Worm (Caenorhabditis elegans) whole organism, mixed stage, embryonic: ENCODE data around the gene C47D12.2.

Source experiments
- ces-1 ChIP-seq: fragments of 150-350 bp; optimal IDR thresholded peaks from 2 replicates; lab custom pipeline; 2014; ENCODE audit warnings: missing biosample characterization, missing genetic modification reagents, missing genetic modification characterization
- elt-1 ChIP-seq: sonication (generic microtip); optimal IDR thresholded peaks from 2 replicates; lab custom pipeline; 2017; ENCODE audit warnings: missing genetic modification characterization, mild to moderate bottlenecking, missing compliant biosample characterization, antibody characterized with exemption, moderate library complexity, borderline replicate concordance; ENCODE audit not compliant: insufficient read depth
- flh-1 ChIP-seq: fragments of 200-800 bp; sonication (Bioruptor generic); optimal IDR thresholded peaks from 2 replicates; lab custom pipeline; 2018; ENCODE audit warnings: mild to moderate bottlenecking, missing genetic modification characterization, moderate library complexity, missing compliant biosample characterization
- lin-13 ChIP-seq: fragments of 150-350 bp; optimal IDR thresholded peaks from 2 replicates; lab custom pipeline; 2014; ENCODE audit warnings: missing biosample characterization, missing genetic modification characterization
- lin-32 ChIP-seq: fragments of 200-800 bp; sonication (Bioruptor generic); optimal IDR thresholded peaks from 2 replicates; lab custom pipeline; 2018; ENCODE audit warnings: mild to moderate bottlenecking, missing genetic modification characterization, missing compliant biosample characterization
- lsy-2 ChIP-seq: fragments of 150-350 bp; optimal IDR thresholded peaks from 2 replicates; lab custom pipeline; 2014; ENCODE audit warnings: missing biosample characterization, missing genetic modification characterization
- mab-5 ChIP-seq: fragments of 150-350 bp; optimal IDR thresholded peaks from 2 replicates; lab custom pipeline; 2014; ENCODE audit warnings: missing biosample characterization, missing genetic modification characterization
- mep-1 ChIP-seq: fragments of 150-350 bp; optimal IDR thresholded peaks from 2 replicates; lab custom pipeline; 2017; ENCODE audit warnings: missing biosample characterization, missing genetic modification reagents, missing genetic modification characterization, inconsistent platforms
- nhr-76 ChIP-seq: sonication (generic microtip); optimal IDR thresholded peaks from 2 replicates; lab custom pipeline; 2017; ENCODE audit warnings: missing biosample characterization, missing genetic modification characterization
- pha-4 ChIP-seq: fragments of 150-350 bp; optimal IDR thresholded peaks from 2 replicates; lab custom pipeline; 2018; ENCODE audit warnings: missing biosample characterization, missing genetic modification reagents, missing genetic modification characterization
- snpc-4 ChIP-seq: fragments of 150-350 bp; optimal IDR thresholded peaks from 2 replicates; lab custom pipeline; 2014; ENCODE audit warnings: missing biosample characterization, missing genetic modification characterization
- unc-120 ChIP-seq: sonication (generic microtip); optimal IDR thresholded peaks from 2 replicates; lab custom pipeline; 2017; ENCODE audit warnings: missing genetic modification characterization, missing compliant biosample characterization; ENCODE audit not compliant: poor library complexity, severe bottlenecking
- unc-62 ChIP-seq: fragments of 150-350 bp; optimal IDR thresholded peaks from 2 replicates; lab custom pipeline; 2014; ENCODE audit warnings: missing biosample characterization, missing genetic modification reagents, missing genetic modification characterization
- zip-8 ChIP-seq: fragments of 150-350 bp; optimal IDR thresholded peaks from 2 replicates; lab custom pipeline; 2014; ENCODE audit warnings: missing biosample characterization, missing genetic modification characterization

DNA sequence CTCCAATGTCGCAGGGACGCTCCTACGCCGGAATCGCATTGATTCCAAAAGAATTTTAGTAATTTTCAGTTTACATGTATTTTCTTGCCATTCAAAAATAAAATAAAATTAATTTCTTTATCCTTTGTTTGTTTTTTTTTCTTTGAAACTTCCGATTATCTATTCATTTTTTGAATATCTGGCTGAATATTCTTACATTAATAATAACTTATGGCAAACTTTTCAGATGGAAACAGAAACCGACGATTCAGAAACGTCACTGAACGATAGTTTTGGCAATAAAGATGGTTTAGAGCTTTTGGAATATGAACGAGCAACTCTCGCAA, 19.8 kb downstream of the C47D12.2 start, which contains the start of gene xpf-1:
- TF ChIP-seq mep-1 (tag; lab: Kevin White, UChicago): no peak
- TF ChIP-seq unc-62 (GFP tag; lab: Kevin White, UChicago): no peak
- TF ChIP-seq mab-5 (tag; lab: Kevin White, UChicago): no peak
- TF ChIP-seq unc-120 (tag; lab: Kevin White, UChicago): no peak
- TF ChIP-seq lin-32 (GFP tag; lab: Kevin White, UChicago): no peak
- TF ChIP-seq zip-8 (tag; lab: Kevin White, UChicago): no peak
- TF ChIP-seq flh-1 (GFP tag; lab: Kevin White, UChicago): no peak
- TF ChIP-seq lin-13: no peak
- no peak for TF ChIP-seq pha-4 (tag; lab: Kevin White, UChicago)
- TF ChIP-seq snpc-4 (tag; lab: Kevin White, UChicago): no peak
- TF ChIP-seq nhr-76 (tag; lab: Kevin White, UChicago): no peak
- no peak for TF ChIP-seq lsy-2 (tag; lab: Kevin White, UChicago)
- no peak for TF ChIP-seq elt-1
- no peak for TF ChIP-seq ces-1
